Fruit fly (Drosophila melanogaster): Measurements from ENCODE around the gene slgA.

The slgA gene

dm6 chrX:21357810-21358671 is 15.8 kb upstream of the slgA start, which contains the start of gene Septin1 (continued):
- TF ChIP-seq Elba2 (GFP tag; optimal IDR thresholded peaks at IDR 0.05) (no peak), gem (tag; optimal IDR thresholded peaks at IDR 0.05) (no peak), Stat92E (GFP tag; optimal IDR thresholded peaks at IDR 0.05) (no peak), CG15073 (GFP tag; optimal IDR thresholded peaks at IDR 0.05) (no peak), CG15479 (GFP tag; optimal IDR thresholded peaks at IDR 0.05) (no peak), CG8089 (GFP tag; optimal IDR thresholded peaks at IDR 0.05) (no peak), CG17385 (GFP tag; optimal IDR thresholded peaks at IDR 0.05) (no peak), CG11456 (GFP tag; IDR thresholded peaks at IDR 0.05) (no peak), sima (GFP tag; optimal IDR thresholded peaks at IDR 0.05) (no peak), CG33213 (GFP tag; optimal IDR thresholded peaks at IDR 0.05) (no peak), crol (GFP tag; IDR thresholded peaks at IDR 0.05) (0 out of 2 replicates have a peak, but pooled peaks have one; percentile 35), HmgD (GFP tag; optimal IDR thresholded peaks at IDR 0.05) (no peak), tin (GFP tag; optimal IDR thresholded peaks at IDR 0.05) (no peak), CG12219 (GFP tag; optimal IDR thresholded peaks at IDR 0.05) (no peak), E2f2 (GFP tag; IDR thresholded peaks at IDR 0.05) (peak; percentile 83), insv (GFP tag; optimal IDR thresholded peaks at IDR 0.05) (peak in 1 of 2 experiments; percentile 42), zf30C (GFP tag; optimal IDR thresholded peaks at IDR 0.05) (no peak), nerfin-1 (tag; optimal IDR thresholded peaks at IDR 0.05) (no peak), Hand (GFP tag; optimal IDR thresholded peaks at IDR 0.05) (no peak), eve (GFP tag; optimal IDR thresholded peaks at IDR 0.05) (no peak), CG32767 (GFP tag; IDR thresholded peaks at IDR 0.05) (no peak), knrl (GFP tag; IDR thresholded peaks at IDR 0.05; ENCODE audit: partially characterized antibody) (peak; percentile 30; the same call in 1 of the 3 replicates), fu2 (GFP tag; optimal IDR thresholded peaks at IDR 0.05) (no peak), sna (GFP tag; IDR thresholded peaks at IDR 0.05; ENCODE audit: partially characterized antibody) (no peak), Side (GFP tag; optimal IDR thresholded peaks at IDR 0.05) (no peak), Nf-YC (tag; optimal IDR thresholded peaks at IDR 0.05) (peak; percentile 10), onecut (GFP tag; IDR thresholded peaks at IDR 0.05) (no peak), ewg (GFP tag; optimal IDR thresholded peaks at IDR 0.05) (no peak), gce (GFP tag; IDR thresholded peaks at IDR 0.05) (no peak), maf-S (GFP tag; optimal IDR thresholded peaks at IDR 0.05) (no peak), unpg (GFP tag; optimal IDR thresholded peaks at IDR 0.05) (no peak), CG1233 (GFP tag; optimal IDR thresholded peaks at IDR 0.05) (no peak), tll (GFP tag; optimal IDR thresholded peaks at IDR 0.05) (no peak), CG11695 (GFP tag; IDR thresholded peaks at IDR 0.05) (no peak), bbx (GFP tag; IDR thresholded peaks at IDR 0.05; ENCODE audit: partially characterized antibody) (no peak; the same call in 1 of the 2 replicates), wdn (GFP tag; IDR thresholded peaks at IDR 0.05) (no peak), nmo (GFP tag; optimal IDR thresholded peaks at IDR 0.05) (peak; percentile 50), ham (GFP tag; IDR thresholded peaks at IDR 0.05) (no peak), CG4854 (GFP tag; optimal IDR thresholded peaks at IDR 0.05) (no peak), CG15011 (GFP tag; optimal IDR thresholded peaks at IDR 0.05) (no peak), H15 (GFP tag; IDR thresholded peaks at IDR 0.05) (no peak), rib (GFP tag; IDR thresholded peaks at IDR 0.05) (no peak), MESR4 (GFP tag; optimal IDR thresholded peaks at IDR 0.05) (peak; percentile 54), MBD-R2 (GFP tag; IDR thresholded peaks at IDR 0.05) (peak; percentile 47; the same call in 1 of the 2 replicates), CG17359 (tag; optimal IDR thresholded peaks at IDR 0.05) (no peak), row (GFP tag; IDR thresholded peaks at IDR 0.05) (no peak), CG17612 (GFP tag; IDR thresholded peaks at IDR 0.05) (no peak), phol (tag; optimal IDR thresholded peaks at IDR 0.05) (peak; percentile 48), CG10267 (tag; optimal IDR thresholded peaks at IDR 0.05) (peak; percentile 43)

All from whole organism, embryonic.